Worm (Caenorhabditis elegans): Measurements from ENCODE around the gene F45D3.3.

DNA sequence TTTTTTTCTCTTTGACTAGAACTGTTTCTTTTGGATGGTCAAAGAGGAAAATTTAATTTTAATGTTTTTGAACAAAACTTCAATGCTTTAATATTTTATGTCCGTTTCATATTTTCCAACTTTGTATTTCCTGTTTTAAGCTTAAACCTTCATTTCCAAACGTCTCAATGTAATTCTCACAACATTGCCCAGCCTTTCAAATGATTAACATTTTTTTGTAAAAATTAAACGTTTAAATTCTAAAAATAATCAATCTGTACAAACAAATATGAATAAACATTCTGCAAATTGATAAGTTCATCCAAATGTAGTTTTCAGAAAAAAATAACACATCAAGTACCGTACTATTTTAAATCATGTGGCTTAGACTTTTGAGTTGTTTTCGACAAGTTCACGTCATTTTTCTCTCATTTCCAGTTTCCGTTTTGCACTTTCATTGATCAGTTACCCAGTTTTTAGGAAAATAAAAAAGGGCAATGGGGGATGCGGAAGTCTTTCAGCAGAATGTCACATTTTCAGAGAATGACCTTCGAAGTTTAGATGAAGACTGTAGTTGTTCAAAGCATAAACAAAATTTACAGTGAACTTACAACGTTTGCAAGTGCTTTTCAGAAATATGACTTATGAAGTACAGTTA, 7.4 kb downstream of the F45D3.3 start:
- peak; percentile 1 for TF ChIP-seq ceh-82 (tag; optimal IDR thresholded peaks at IDR 0.05)
- TF ChIP-seq nfya-1 (tag; optimal IDR thresholded peaks at IDR 0.05; ENCODE audit: insufficient read depth): peak; percentile 18
- no peak for TF ChIP-seq zag-1 (tag; optimal IDR thresholded peaks at IDR 0.05)
- no peak for TF ChIP-seq fkh-10 (GFP tag; optimal IDR thresholded peaks at IDR 0.05)
- no peak for TF ChIP-seq ceh-28 (tag; optimal IDR thresholded peaks at IDR 0.05)
- no peak for TF ChIP-seq unc-39 (tag; optimal IDR thresholded peaks at IDR 0.05)

Measured in whole organism, L3 larva.